Worm (Caenorhabditis elegans) whole organism, L2 larva: ENCODE data around the gene srx-102.

Experiments used
- C34F6.9 ChIP-seq: fragments of 150-350 bp; optimal IDR thresholded peaks from 2 replicates; lab custom pipeline; 2014; ENCODE audit warnings: missing biosample characterization, missing genetic modification characterization
- F13H6.1 ChIP-seq: sonication (generic microtip); optimal IDR thresholded peaks from 2 replicates; lab custom pipeline; 2016; ENCODE audit warnings: missing genetic modification characterization, missing compliant biosample characterization
- R02D3.7 ChIP-seq: fragments of 150-350 bp; optimal IDR thresholded peaks from 2 replicates; lab custom pipeline; 2014; ENCODE audit warnings: missing biosample characterization, missing genetic modification characterization
- alr-1 ChIP-seq: fragments of 150-350 bp; optimal IDR thresholded peaks from 2 replicates; lab custom pipeline; 2014; ENCODE audit warnings: missing biosample characterization, missing genetic modification characterization
- aly-2 ChIP-seq: fragments of 150-350 bp; optimal IDR thresholded peaks from 2 replicates; lab custom pipeline; 2014; ENCODE audit warnings: missing biosample characterization, missing genetic modification characterization
- ama-1 ChIP-seq: fragments of 150-350 bp; optimal IDR thresholded peaks from 2 replicates; lab custom pipeline; 2018; ENCODE audit warnings: inconsistent platforms
- blmp-1 ChIP-seq: sonication (generic microtip); optimal IDR thresholded peaks from 2 replicates; lab custom pipeline; 2017; ENCODE audit warnings: missing genetic modification characterization, mild to moderate bottlenecking, missing compliant biosample characterization, antibody characterized with exemption, moderate library complexity; ENCODE audit not compliant: insufficient read depth
- ceh-16 ChIP-seq: fragments of 150-350 bp; optimal IDR thresholded peaks from 2 replicates; lab custom pipeline; 2014; ENCODE audit warnings: missing biosample characterization, missing genetic modification characterization
- ceh-82 ChIP-seq: fragments of 150-350 bp; optimal IDR thresholded peaks from 2 replicates; lab custom pipeline; 2014; ENCODE audit warnings: missing biosample characterization, missing genetic modification characterization
- crh-2 ChIP-seq: sonication (generic microtip); optimal IDR thresholded peaks from 2 replicates; lab custom pipeline; 2017; ENCODE audit warnings: missing biosample characterization, missing genetic modification characterization
- dmd-4 ChIP-seq: sonication (generic microtip); optimal IDR thresholded peaks from 2 replicates; lab custom pipeline; 2017; ENCODE audit warnings: missing biosample characterization, missing genetic modification characterization
- egl-27 ChIP-seq: sonication (generic microtip); optimal IDR thresholded peaks from 3 replicates; lab custom pipeline; 2017; ENCODE audit warnings: missing biosample characterization, missing genetic modification reagents, missing genetic modification characterization
- elt-1 ChIP-seq: fragments of 150-350 bp; optimal IDR thresholded peaks from 2 replicates; lab custom pipeline; 2014; ENCODE audit warnings: missing biosample characterization, missing genetic modification characterization
- elt-3 ChIP-seq: sonication (generic microtip); optimal IDR thresholded peaks from 2 replicates; lab custom pipeline; 2017; ENCODE audit warnings: missing biosample characterization, missing genetic modification characterization
- fos-1 ChIP-seq: fragments of 150-350 bp; optimal IDR thresholded peaks from 2 replicates; lab custom pipeline; 2014; ENCODE audit warnings: missing biosample characterization, missing genetic modification characterization
- gmeb-1 ChIP-seq: fragments of 150-350 bp; optimal IDR thresholded peaks from 2 replicates; lab custom pipeline; 2014; ENCODE audit warnings: missing biosample characterization, missing genetic modification characterization
- lin-11 ChIP-seq: fragments of 150-350 bp; sonication (generic microtip); optimal IDR thresholded peaks from 2 replicates; lab custom pipeline; 2014; ENCODE audit warnings: missing biosample characterization, missing genetic modification characterization, inconsistent platforms, mixed read lengths
- lin-39 ChIP-seq: fragments of 150-350 bp; optimal IDR thresholded peaks from 2 replicates; lab custom pipeline; 2014; ENCODE audit warnings: missing biosample characterization, missing genetic modification reagents, missing genetic modification characterization
- lsy-2 ChIP-seq, 2 experiments: fragments of 150-350 bp in 1 of 2; sonication (generic microtip) in 1 of 2; optimal IDR thresholded peaks; 2 replicates each; lab custom pipeline; 2014 to 2017; ENCODE audit warnings: missing biosample characterization in 2 of 2, missing genetic modification characterization in 2 of 2
- mab-5 ChIP-seq: fragments of 150-350 bp; optimal IDR thresholded peaks from 2 replicates; lab custom pipeline; 2014; ENCODE audit warnings: missing biosample characterization, missing genetic modification characterization
- mdl-1 ChIP-seq, 2 experiments: fragments of 150-350 bp in 1 of 2; sonication (generic microtip) in 1 of 2; optimal IDR thresholded peaks; 2 replicates each; lab custom pipeline; 2017; ENCODE audit warnings: missing biosample characterization in 2 of 2, missing genetic modification characterization in 2 of 2
- nhr-12 ChIP-seq: fragments of 150-350 bp; optimal IDR thresholded peaks from 2 replicates; lab custom pipeline; 2014; ENCODE audit warnings: missing biosample characterization, missing genetic modification characterization
- nhr-129 ChIP-seq: fragments of 150-350 bp; optimal IDR thresholded peaks from 2 replicates; lab custom pipeline; 2014; ENCODE audit warnings: missing biosample characterization, missing genetic modification characterization
- nhr-23 ChIP-seq: fragments of 150-350 bp; optimal IDR thresholded peaks from 2 replicates; lab custom pipeline; 2014; ENCODE audit warnings: missing biosample characterization, missing genetic modification reagents, missing genetic modification characterization
- nhr-237 ChIP-seq: fragments of 150-350 bp; optimal IDR thresholded peaks from 2 replicates; lab custom pipeline; 2014; ENCODE audit warnings: missing biosample characterization, missing genetic modification characterization
- nhr-25 ChIP-seq: fragments of 150-350 bp; sonication (generic microtip); optimal IDR thresholded peaks from 3 replicates; lab custom pipeline; 2014; ENCODE audit warnings: missing biosample characterization, missing genetic modification characterization
- nhr-6 ChIP-seq: fragments of 150-350 bp; optimal IDR thresholded peaks from 2 replicates; lab custom pipeline; 2014; ENCODE audit warnings: missing biosample characterization, missing genetic modification characterization
- nhr-77 ChIP-seq: fragments of 150-350 bp; optimal IDR thresholded peaks from 2 replicates; lab custom pipeline; 2014; ENCODE audit warnings: missing biosample characterization, missing genetic modification characterization
- peb-1 ChIP-seq: fragments of 150-350 bp; optimal IDR thresholded peaks from 2 replicates; lab custom pipeline; 2014; ENCODE audit warnings: missing biosample characterization, missing genetic modification characterization
- sem-4 ChIP-seq: fragments of 150-350 bp; optimal IDR thresholded peaks from 2 replicates; lab custom pipeline; 2014; ENCODE audit warnings: missing biosample characterization, missing genetic modification reagents, missing genetic modification characterization
- sma-3 ChIP-seq: sonication (generic microtip); optimal IDR thresholded peaks from 2 replicates; lab custom pipeline; 2016; ENCODE audit warnings: missing genetic modification reagents, missing genetic modification characterization, missing compliant biosample characterization
- sma-9 ChIP-seq, 2 experiments: fragments of 150-350 bp in 1 of 2; sonication (generic microtip) in 1 of 2; optimal IDR thresholded peaks; 2 replicates each; lab custom pipeline; 2014 to 2016; ENCODE audit warnings: missing genetic modification characterization in 2 of 2, mild to moderate bottlenecking in 1 of 2, missing biosample characterization in 1 of 2, missing compliant biosample characterization in 1 of 2, missing genetic modification reagents in 1 of 2, moderate library complexity in 1 of 2
- snpc-4 ChIP-seq: fragments of 150-350 bp; optimal IDR thresholded peaks from 2 replicates; lab custom pipeline; 2014; ENCODE audit warnings: missing biosample characterization, missing genetic modification characterization
- ztf-11 ChIP-seq: sonication (generic microtip); optimal IDR thresholded peaks from 2 replicates; lab custom pipeline; 2017; ENCODE audit warnings: missing biosample characterization, missing genetic modification characterization

srx-102 gene

DNA sequence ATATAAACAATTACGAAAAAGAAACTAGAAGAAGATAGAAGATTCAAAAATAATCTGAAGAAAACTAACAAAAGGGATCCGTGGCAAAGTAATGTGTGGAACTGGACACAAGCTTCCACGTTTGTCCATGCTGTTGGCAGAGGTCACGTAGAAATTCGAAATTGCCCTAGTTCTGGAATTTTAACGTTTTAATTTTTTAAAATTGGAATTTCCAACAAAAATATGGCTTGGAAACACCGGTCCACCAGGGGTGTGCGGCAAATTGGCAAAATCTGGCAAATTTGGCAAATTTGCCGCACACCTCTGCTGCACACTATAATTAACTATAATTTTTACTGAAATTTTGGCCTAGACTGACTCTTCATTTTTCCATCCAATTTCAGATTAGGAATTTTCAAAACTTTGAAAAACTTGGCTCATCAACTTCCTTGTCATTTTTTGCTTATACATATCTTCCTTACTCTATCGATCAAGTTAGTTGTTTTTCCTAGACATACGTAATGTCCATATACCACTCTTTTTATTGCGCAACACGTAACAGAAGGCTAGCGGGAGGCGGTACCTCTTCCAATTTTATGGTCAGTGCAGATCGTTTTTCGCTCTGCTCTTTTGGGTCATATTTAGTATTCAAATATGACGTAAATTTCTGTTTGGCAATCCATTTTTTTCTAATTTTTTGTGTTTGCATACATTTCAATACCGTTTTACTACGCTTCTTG lies 13.0 kb downstream of the srx-102 start, which contains the start of gene F19B10.10:
Gene F19B10.10 (minus strand): TSS at position 51 of the 719 bp plus-strand sequence.
- TF ChIP-seq alr-1: no peak
- no peak for TF ChIP-seq C34F6.9 (tag; lab: Kevin White, UChicago)
- TF ChIP-seq R02D3.7 (tag; lab: Kevin White, UChicago): no peak
- TF ChIP-seq nhr-6 (tag; lab: Kevin White, UChicago): no peak
- no peak for TF ChIP-seq peb-1 (tag; lab: Kevin White, UChicago)
- TF ChIP-seq crh-2 (tag; lab: Kevin White, UChicago): no peak
- TF ChIP-seq lsy-2 (tag; optimal IDR thresholded peaks at IDR 0.05; lab: Kevin White, UChicago): no peak
- no peak for TF ChIP-seq sem-4
- no peak for TF ChIP-seq nhr-237 (tag; lab: Kevin White, UChicago)
- no peak for TF ChIP-seq elt-1 (tag; lab: Kevin White, UChicago)
- no peak for TF ChIP-seq sma-9 (GFP tag; optimal IDR thresholded peaks at IDR 0.05; lab: Kevin White, UChicago)
- no peak for TF ChIP-seq sma-9 (tag; optimal IDR thresholded peaks at IDR 0.05; lab: Kevin White, UChicago)
- TF ChIP-seq dmd-4 (tag; lab: Kevin White, UChicago): no peak
- TF ChIP-seq mab-5 (tag; lab: Kevin White, UChicago): no peak
- no peak for TF ChIP-seq blmp-1 (tag; lab: Kevin White, UChicago)

DNA sequence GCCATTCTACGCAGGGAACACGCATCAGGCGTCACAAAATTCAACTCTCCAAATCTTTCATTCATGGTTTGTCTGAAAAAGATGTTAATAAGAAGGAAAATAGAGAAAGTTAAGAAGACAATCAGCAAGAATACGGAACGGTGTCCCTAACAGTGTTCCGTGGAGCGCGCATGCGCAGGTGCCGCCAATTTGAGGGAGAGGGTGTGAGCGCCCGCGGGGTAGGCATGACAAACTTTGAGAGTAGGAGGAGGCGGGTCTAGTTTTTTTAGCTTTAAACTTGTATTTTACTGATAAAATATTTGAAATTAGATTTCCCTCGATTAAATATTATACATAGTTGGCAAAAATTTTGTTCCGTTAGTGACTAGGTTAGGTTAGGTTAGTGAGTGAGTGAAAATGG lies 14.2 kb downstream of the srx-102 start:
- no peak for TF ChIP-seq peb-1 (tag; lab: Kevin White, UChicago)
- no peak for TF ChIP-seq ceh-82 (tag; lab: Kevin White, UChicago)
- no peak for TF ChIP-seq lsy-2 (tag; optimal IDR thresholded peaks at IDR 0.05; lab: Kevin White, UChicago)
- TF ChIP-seq ama-1 (lab: Kevin White, UChicago): no peak
- no peak for TF ChIP-seq C34F6.9 (tag; lab: Kevin White, UChicago)
- TF ChIP-seq gmeb-1 (tag; lab: Kevin White, UChicago): no peak
- TF ChIP-seq F13H6.1 (tag; lab: Kevin White, UChicago): no peak
- no peak for TF ChIP-seq nhr-25 (tag; lab: Kevin White, UChicago)
- no peak for TF ChIP-seq sma-3 (GFP tag; lab: Kevin White, UChicago)
- TF ChIP-seq ceh-16 (tag; lab: Kevin White, UChicago): no peak
- TF ChIP-seq egl-27 (tag; lab: Kevin White, UChicago): no peak
- TF ChIP-seq lin-11 (tag; lab: Kevin White, UChicago): no peak
- TF ChIP-seq, all 48 proteins: peak for 0

DNA sequence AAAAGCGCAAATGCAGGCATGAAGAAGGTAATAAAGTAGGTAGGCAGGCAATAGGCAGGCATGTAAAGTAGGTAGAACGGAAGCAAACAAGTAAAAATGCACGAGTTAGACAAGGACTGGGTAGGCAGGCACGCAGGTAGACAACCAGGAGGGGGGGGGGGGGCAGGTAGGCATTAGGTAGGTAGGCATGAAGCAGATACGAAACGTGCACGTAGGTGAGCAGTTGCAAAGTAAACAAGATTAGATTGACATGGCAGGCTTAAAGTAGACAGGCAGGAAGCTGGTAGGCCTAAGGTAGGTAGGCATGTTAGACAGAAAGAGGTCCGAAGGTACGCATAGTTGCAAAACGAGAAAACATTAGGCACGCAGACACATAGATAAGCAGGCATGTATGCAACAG lies 15.6 kb downstream of the srx-102 start:
- no peak for TF ChIP-seq F13H6.1 (tag; lab: Kevin White, UChicago)
- no peak for TF ChIP-seq aly-2 (tag; lab: Kevin White, UChicago)
- TF ChIP-seq nhr-23: no peak
- TF ChIP-seq mab-5 (tag; lab: Kevin White, UChicago): no peak
- no peak for TF ChIP-seq ceh-82 (tag; lab: Kevin White, UChicago)
- TF ChIP-seq sem-4: no peak
- TF ChIP-seq fos-1 (tag; lab: Kevin White, UChicago): no peak
- no peak for TF ChIP-seq ztf-11 (tag; lab: Kevin White, UChicago)
- TF ChIP-seq dmd-4 (tag; lab: Kevin White, UChicago): no peak
- TF ChIP-seq snpc-4 (tag; lab: Kevin White, UChicago): no peak
- no peak for TF ChIP-seq lin-39
- no peak for TF ChIP-seq egl-27 (tag; lab: Kevin White, UChicago)
- TF ChIP-seq nhr-77 (tag; lab: Kevin White, UChicago): no peak
- no peak for TF ChIP-seq nhr-12 (tag; lab: Kevin White, UChicago)

DNA sequence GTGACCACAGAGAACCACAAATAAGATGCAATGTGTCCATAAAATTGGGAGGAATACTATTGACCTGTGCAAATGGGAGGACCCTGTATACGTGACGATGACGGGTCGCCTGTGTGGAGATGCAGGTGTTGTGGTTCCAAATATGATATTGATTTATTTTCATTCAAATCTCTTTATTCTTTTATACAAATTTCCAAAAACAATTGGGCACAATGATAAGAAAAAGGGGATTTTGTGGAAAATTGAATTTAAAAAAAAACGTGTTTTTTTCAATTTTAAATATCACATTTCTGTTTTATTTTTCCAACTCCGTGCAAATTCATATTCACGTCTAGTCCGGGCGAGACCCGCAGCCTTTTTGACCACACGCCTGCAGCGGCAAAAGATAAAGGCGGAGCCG lies 19.4 kb downstream of the srx-102 start, which contains the start of gene F19B10.2:
Gene F19B10.2 (plus strand): TSS at position 301 of the 400 bp plus-strand sequence.
- no peak for TF ChIP-seq C34F6.9 (tag; lab: Kevin White, UChicago)
- no peak for TF ChIP-seq nhr-12 (tag; lab: Kevin White, UChicago)
- TF ChIP-seq ztf-11 (tag; lab: Kevin White, UChicago): no peak
- TF ChIP-seq mab-5 (tag; lab: Kevin White, UChicago): no peak
- no peak for TF ChIP-seq gmeb-1 (tag; lab: Kevin White, UChicago)
- no peak for TF ChIP-seq nhr-129 (tag; lab: Kevin White, UChicago)
- TF ChIP-seq elt-3 (tag; lab: Kevin White, UChicago): no peak
- no peak for TF ChIP-seq mdl-1 (tag; optimal IDR thresholded peaks at IDR 0.05; lab: Kevin White, UChicago)
- TF ChIP-seq egl-27 (tag; lab: Kevin White, UChicago): no peak
- TF ChIP-seq nhr-237 (tag; lab: Kevin White, UChicago): no peak
- no peak for TF ChIP-seq lsy-2 (tag; optimal IDR thresholded peaks at IDR 0.05; lab: Kevin White, UChicago)
- TF ChIP-seq, all 48 proteins: peak for 0
